1 fruit fly cellular context compared by ENCODE assay signal in the genomic region with DNA sequence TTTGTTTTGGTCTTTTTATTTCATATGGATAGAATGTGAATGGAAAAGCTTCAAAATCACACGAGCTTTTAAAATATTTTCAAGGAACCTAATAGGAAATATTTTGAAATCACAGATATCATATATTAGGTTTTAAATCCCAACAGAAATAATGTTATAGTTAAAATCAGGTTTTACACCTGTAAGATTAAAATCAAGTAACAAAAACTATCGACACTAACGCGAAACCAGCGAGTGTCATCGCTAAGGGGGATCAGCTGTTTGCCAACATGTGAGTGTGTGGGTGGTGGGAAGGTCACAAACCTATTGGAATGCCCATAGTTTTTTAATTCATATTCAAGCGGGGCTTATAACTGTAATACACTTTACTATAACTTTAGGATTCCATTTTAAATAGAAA.
TF ChIP-seq lines count a peak whose summit lies in the region.

A gene (plus strand): TSS at position 109 of the 400 bp plus-strand sequence.

TF ChIP-seq in whole organism, embryonic, 481 proteins besides CTCF, POLR2A, EP300 and RAD21 (continued from another document and continues in another):
- no peak for TF ChIP-seq en (GFP tag; optimal IDR thresholded peaks at IDR 0.05; lab: Kevin White, UChicago)
- TF ChIP-seq Dip3 (GFP tag; optimal IDR thresholded peaks at IDR 0.05; lab: Kevin White, UChicago): peak; percentile 20
- TF ChIP-seq jumu (GFP tag; optimal IDR thresholded peaks at IDR 0.05; lab: Kevin White, UChicago): peak; percentile 19
- no peak for TF ChIP-seq Jarid2 (GFP tag; optimal IDR thresholded peaks at IDR 0.05; lab: Kevin White, UChicago)
- TF ChIP-seq onecut (GFP tag; IDR thresholded peaks at IDR 0.05; lab: Robert Waterston, UW): no peak
- TF ChIP-seq CG6683 (GFP tag; optimal IDR thresholded peaks at IDR 0.05; lab: Kevin White, UChicago): peak; percentile 3
- 0 out of 3 replicates have a peak, but pooled peaks have one; percentile 24 for TF ChIP-seq CG2199 (GFP tag; IDR thresholded peaks at IDR 0.05; lab: Robert Waterston, UW)
- TF ChIP-seq Sin3A (optimal IDR thresholded peaks at IDR 0.05; lab: Kevin White, UChicago): no peak
- TF ChIP-seq sug (tag; optimal IDR thresholded peaks at IDR 0.05; lab: Kevin White, UChicago): peak; percentile 61
- TF ChIP-seq dm (GFP tag; optimal IDR thresholded peaks at IDR 0.05; lab: Kevin White, UChicago): peak; percentile 49
- no peak for TF ChIP-seq NK7.1 (GFP tag; optimal IDR thresholded peaks at IDR 0.05; lab: Kevin White, UChicago)
- peak; percentile 26 for TF ChIP-seq CG10979 (tag; optimal IDR thresholded peaks at IDR 0.05; lab: Kevin White, UChicago)
- no peak for TF ChIP-seq Hr51 (GFP tag; optimal IDR thresholded peaks at IDR 0.05; lab: Kevin White, UChicago)
- TF ChIP-seq CG8359 (GFP tag; optimal IDR thresholded peaks at IDR 0.05; lab: Kevin White, UChicago; ENCODE audit: borderline replicate concordance): no peak
- TF ChIP-seq CG10462 (GFP tag; optimal IDR thresholded peaks at IDR 0.05; lab: Kevin White, UChicago): no peak
- TF ChIP-seq CG2875 (GFP tag; optimal IDR thresholded peaks at IDR 0.05; lab: Kevin White, UChicago): no peak
- no peak for TF ChIP-seq Stat92E (GFP tag; optimal IDR thresholded peaks at IDR 0.05; lab: Kevin White, UChicago)
- TF ChIP-seq CG6272 (GFP tag; IDR thresholded peaks at IDR 0.05; lab: Robert Waterston, UW): no peak
- peak; percentile 23 for TF ChIP-seq ind (GFP tag; optimal IDR thresholded peaks at IDR 0.05; lab: Kevin White, UChicago)
- TF ChIP-seq CG6791 (GFP tag; IDR thresholded peaks at IDR 0.05; lab: Robert Waterston, UW; ENCODE audit: partially characterized antibody): peak; percentile 79
- TF ChIP-seq CG15696 (tag; optimal IDR thresholded peaks at IDR 0.05; lab: Kevin White, UChicago): peak; percentile 3
- no peak for TF ChIP-seq CG3065 (GFP tag; optimal IDR thresholded peaks at IDR 0.05; lab: Kevin White, UChicago)
- no peak for TF ChIP-seq NC2α (GFP tag; optimal IDR thresholded peaks at IDR 0.05; lab: Kevin White, UChicago)
- TF ChIP-seq Bdp1 (GFP tag; optimal IDR thresholded peaks at IDR 0.05; lab: Kevin White, UChicago): no peak
- TF ChIP-seq CG3995 (GFP tag; optimal IDR thresholded peaks at IDR 0.05; lab: Kevin White, UChicago): no peak
- no peak for TF ChIP-seq MTF-1 (GFP tag; optimal IDR thresholded peaks at IDR 0.05; lab: Kevin White, UChicago; ENCODE audit: borderline replicate concordance)
- peak; percentile 58; the same call in 1 of the 2 replicates for TF ChIP-seq vvl (GFP tag; IDR thresholded peaks at IDR 0.05; lab: Robert Waterston, UW)
- TF ChIP-seq kay (GFP tag; optimal IDR thresholded peaks at IDR 0.05; lab: Kevin White, UChicago): no peak
- TF ChIP-seq maf-S (GFP tag; optimal IDR thresholded peaks at IDR 0.05; lab: Kevin White, UChicago): peak; percentile 27
- peak; percentile 22 for TF ChIP-seq CG18619 (GFP tag; optimal IDR thresholded peaks at IDR 0.05; lab: Kevin White, UChicago)
- TF ChIP-seq H2.0 (GFP tag; IDR thresholded peaks at IDR 0.05; lab: Robert Waterston, UW): no peak
- TF ChIP-seq Max (GFP tag; optimal IDR thresholded peaks at IDR 0.05; lab: Kevin White, UChicago): peak; percentile 17
- no peak for TF ChIP-seq gsb-n (tag; optimal IDR thresholded peaks at IDR 0.05; lab: Kevin White, UChicago)
- no peak for TF ChIP-seq prd (optimal IDR thresholded peaks at IDR 0.05; lab: Kevin White, UChicago)
- TF ChIP-seq prd (GFP tag; IDR thresholded peaks at IDR 0.05; lab: Robert Waterston, UW): peak; percentile 38; the same call in 1 of the 3 replicates
- TF ChIP-seq Sry-β (GFP tag; optimal IDR thresholded peaks at IDR 0.05; lab: Kevin White, UChicago): peak; percentile 14
- TF ChIP-seq tio (GFP tag; optimal IDR thresholded peaks at IDR 0.05; lab: Kevin White, UChicago): no peak
- TF ChIP-seq CG4328 (GFP tag; optimal IDR thresholded peaks at IDR 0.05; lab: Kevin White, UChicago): no peak
- TF ChIP-seq Xrp1 (GFP tag; IDR thresholded peaks at IDR 0.05; lab: Robert Waterston, UW): no peak
- TF ChIP-seq TFAM (GFP tag; optimal IDR thresholded peaks at IDR 0.05; lab: Kevin White, UChicago): no peak
- no peak for TF ChIP-seq crol (GFP tag; IDR thresholded peaks at IDR 0.05; lab: Robert Waterston, UW)
- TF ChIP-seq HmgD (GFP tag; optimal IDR thresholded peaks at IDR 0.05; lab: Kevin White, UChicago): no peak
- no peak for TF ChIP-seq bigmax (GFP tag; optimal IDR thresholded peaks at IDR 0.05; lab: Kevin White, UChicago)
- TF ChIP-seq pfk (GFP tag; optimal IDR thresholded peaks at IDR 0.05; lab: Kevin White, UChicago): no peak
- TF ChIP-seq rib (GFP tag; IDR thresholded peaks at IDR 0.05; lab: Robert Waterston, UW): no peak
- no peak for TF ChIP-seq CG17912 (GFP tag; optimal IDR thresholded peaks at IDR 0.05; lab: Kevin White, UChicago)
- TF ChIP-seq Bteb2 (GFP tag; optimal IDR thresholded peaks at IDR 0.05; lab: Kevin White, UChicago): peak; percentile 41
- TF ChIP-seq CG7372 (GFP tag; IDR thresholded peaks at IDR 0.05; lab: Robert Waterston, UW): no peak
- TF ChIP-seq Hr39 (optimal IDR thresholded peaks at IDR 0.05; lab: Kevin White, UChicago): no peak
- no peak for TF ChIP-seq ssp (GFP tag; IDR thresholded peaks at IDR 0.05; lab: Robert Waterston, UW)
- peak; percentile 90 for TF ChIP-seq row (GFP tag; IDR thresholded peaks at IDR 0.05; lab: Robert Waterston, UW)
- no peak for TF ChIP-seq so (GFP tag; IDR thresholded peaks at IDR 0.05; lab: Robert Waterston, UW)
- TF ChIP-seq lilli (GFP tag; optimal IDR thresholded peaks at IDR 0.05; lab: Kevin White, UChicago): peak; percentile 73
- no peak for TF ChIP-seq Dad (GFP tag; optimal IDR thresholded peaks at IDR 0.05; lab: Kevin White, UChicago)
- no peak for TF ChIP-seq psq (GFP tag; optimal IDR thresholded peaks at IDR 0.05; lab: Kevin White, UChicago)
- no peak for TF ChIP-seq CG11723 (GFP tag; optimal IDR thresholded peaks at IDR 0.05; lab: Kevin White, UChicago)
- TF ChIP-seq fd96Cb (tag; optimal IDR thresholded peaks at IDR 0.05; lab: Kevin White, UChicago): no peak
- peak; percentile 93 for TF ChIP-seq Dll (GFP tag; IDR thresholded peaks at IDR 0.05; lab: Robert Waterston, UW; ENCODE audit: partially characterized antibody)
- no peak for TF ChIP-seq sqz (GFP tag; optimal IDR thresholded peaks at IDR 0.05; lab: Kevin White, UChicago)
- peak; percentile 27 for TF ChIP-seq dmrt11E (tag; optimal IDR thresholded peaks at IDR 0.05; lab: Kevin White, UChicago)
- peak; percentile 27 for TF ChIP-seq CG8290 (GFP tag; optimal IDR thresholded peaks at IDR 0.05; lab: Kevin White, UChicago)
- peak in 1 of 2 experiments; percentile 86 for TF ChIP-seq CG8290 (tag; optimal IDR thresholded peaks at IDR 0.05; lab: Kevin White, UChicago)
- TF ChIP-seq sd (tag; optimal IDR thresholded peaks at IDR 0.05; lab: Kevin White, UChicago): peak; percentile 86
- TF ChIP-seq CG2678 (tag; optimal IDR thresholded peaks at IDR 0.05; lab: Kevin White, UChicago): no peak
- TF ChIP-seq CG8478 (optimal IDR thresholded peaks at IDR 0.05; lab: Kevin White, UChicago): no peak
- TF ChIP-seq Dfd (GFP tag; optimal IDR thresholded peaks at IDR 0.05; lab: Kevin White, UChicago): no peak
- no peak for TF ChIP-seq cato (GFP tag; optimal IDR thresholded peaks at IDR 0.05; lab: Kevin White, UChicago; ENCODE audit: borderline replicate concordance)
- peak; percentile 20 for TF ChIP-seq CG10147 (GFP tag; optimal IDR thresholded peaks at IDR 0.05; lab: Kevin White, UChicago)
- peak; percentile 43 for TF ChIP-seq CoRest (tag; optimal IDR thresholded peaks at IDR 0.05; lab: Kevin White, UChicago)
- peak; percentile 57 for TF ChIP-seq CG15514 (GFP tag; optimal IDR thresholded peaks at IDR 0.05; lab: Kevin White, UChicago)
- no peak for TF ChIP-seq peb (GFP tag; IDR thresholded peaks at IDR 0.05; lab: Robert Waterston, UW)
- no peak for TF ChIP-seq CG6254 (GFP tag; optimal IDR thresholded peaks at IDR 0.05; lab: Kevin White, UChicago)
- no peak for TF ChIP-seq danr (GFP tag; IDR thresholded peaks at IDR 0.05; lab: Robert Waterston, UW)
- TF ChIP-seq twi (tag; optimal IDR thresholded peaks at IDR 0.05; lab: Kevin White, UChicago): peak; percentile 20
- TF ChIP-seq Bgb (GFP tag; IDR thresholded peaks at IDR 0.05; lab: Robert Waterston, UW; ENCODE audit: partially characterized antibody): peak; percentile 83
- TF ChIP-seq z (GFP tag; IDR thresholded peaks at IDR 0.05; lab: Robert Waterston, UW): no peak
- TF ChIP-seq CG18476 (GFP tag; optimal IDR thresholded peaks at IDR 0.05; lab: Kevin White, UChicago): no peak
- TF ChIP-seq CG2116 (GFP tag; optimal IDR thresholded peaks at IDR 0.05; lab: Kevin White, UChicago): no peak
- no peak for TF ChIP-seq CG1529 (GFP tag; optimal IDR thresholded peaks at IDR 0.05; lab: Kevin White, UChicago)
- TF ChIP-seq Dbx (GFP tag; IDR thresholded peaks at IDR 0.05; lab: Robert Waterston, UW): peak; percentile 75
- no peak for TF ChIP-seq Vsx1 (GFP tag; optimal IDR thresholded peaks at IDR 0.05; lab: Kevin White, UChicago)
- no peak for TF ChIP-seq CG10431 (GFP tag; optimal IDR thresholded peaks at IDR 0.05; lab: Kevin White, UChicago)
- TF ChIP-seq grau (tag; optimal IDR thresholded peaks at IDR 0.05; lab: Kevin White, UChicago): peak; percentile 53
- TF ChIP-seq otp (GFP tag; IDR thresholded peaks at IDR 0.05; lab: Robert Waterston, UW): no peak
- no peak for TF ChIP-seq H15 (GFP tag; IDR thresholded peaks at IDR 0.05; lab: Robert Waterston, UW)
- TF ChIP-seq CG5245 (GFP tag; optimal IDR thresholded peaks at IDR 0.05; lab: Kevin White, UChicago): no peak
- no peak for TF ChIP-seq tll (GFP tag; optimal IDR thresholded peaks at IDR 0.05; lab: Kevin White, UChicago)
- no peak for TF ChIP-seq CG11560 (tag; IDR thresholded peaks at IDR 0.05; lab: Robert Waterston, UW)
- TF ChIP-seq CG14014 (GFP tag; IDR thresholded peaks at IDR 0.05; lab: Robert Waterston, UW): peak; percentile 30; the same call in 1 of the 2 replicates
- TF ChIP-seq bbx (GFP tag; IDR thresholded peaks at IDR 0.05; lab: Robert Waterston, UW; ENCODE audit: partially characterized antibody): peak; percentile 86
- TF ChIP-seq CG30020 (tag; optimal IDR thresholded peaks at IDR 0.05; lab: Kevin White, UChicago): no peak
- no peak for TF ChIP-seq CG7839 (tag; optimal IDR thresholded peaks at IDR 0.05; lab: Kevin White, UChicago)
- TF ChIP-seq run (tag; optimal IDR thresholded peaks at IDR 0.05; lab: Kevin White, UChicago): no peak
- peak; percentile 56 for TF ChIP-seq CG8924 (tag; optimal IDR thresholded peaks at IDR 0.05; lab: Kevin White, UChicago)
- TF ChIP-seq Ets65A (GFP tag; lab: Kevin White, UChicago): no peak
- TF ChIP-seq Opbp (GFP tag; IDR thresholded peaks at IDR 0.05; lab: Robert Waterston, UW; ENCODE audit: partially characterized antibody): peak; percentile 80; the same call in 2 of the 3 replicates
- peak; percentile 33 for TF ChIP-seq phol (tag; optimal IDR thresholded peaks at IDR 0.05; lab: Kevin White, UChicago)
- peak; percentile 39 for TF ChIP-seq Chrac-16 (GFP tag; optimal IDR thresholded peaks at IDR 0.05; lab: Kevin White, UChicago)
- peak; percentile 36 for TF ChIP-seq Meics (GFP tag; optimal IDR thresholded peaks at IDR 0.05; lab: Kevin White, UChicago)
- no peak for TF ChIP-seq CG12104 (GFP tag; optimal IDR thresholded peaks at IDR 0.05; lab: Kevin White, UChicago)
- peak; percentile 24 for TF ChIP-seq bab2 (GFP tag; optimal IDR thresholded peaks at IDR 0.05; lab: Kevin White, UChicago)
- no peak for TF ChIP-seq repo (GFP tag; optimal IDR thresholded peaks at IDR 0.05; lab: Kevin White, UChicago)
- TF ChIP-seq CG43689 (GFP tag; IDR thresholded peaks at IDR 0.05; lab: Robert Waterston, UW): no peak
- TF ChIP-seq CG32767 (GFP tag; IDR thresholded peaks at IDR 0.05; lab: Robert Waterston, UW): no peak
- no peak for TF ChIP-seq sima (GFP tag; optimal IDR thresholded peaks at IDR 0.05; lab: Kevin White, UChicago)
- peak; percentile 61 for TF ChIP-seq CG12769 (tag; optimal IDR thresholded peaks at IDR 0.05; lab: Kevin White, UChicago)
- no peak for TF ChIP-seq BtbVII (GFP tag; optimal IDR thresholded peaks at IDR 0.05; lab: Kevin White, UChicago)
- peak; percentile 59 for TF ChIP-seq mam (GFP tag; optimal IDR thresholded peaks at IDR 0.05; lab: Kevin White, UChicago)
- peak; percentile 95 for TF ChIP-seq ftz-f1 (GFP tag; optimal IDR thresholded peaks at IDR 0.05; lab: Kevin White, UChicago)
- peak; percentile 58; the same call in 1 of the 2 replicates for TF ChIP-seq NFAT (GFP tag; IDR thresholded peaks at IDR 0.05; lab: Robert Waterston, UW)
- peak; percentile 56 for TF ChIP-seq lab (GFP tag; optimal IDR thresholded peaks at IDR 0.05; lab: Kevin White, UChicago)
- TF ChIP-seq MESR4 (GFP tag; optimal IDR thresholded peaks at IDR 0.05; lab: Kevin White, UChicago): no peak
- no peak for TF ChIP-seq croc (GFP tag; conservative IDR thresholded peaks at IDR 0.05; lab: Robert Waterston, UW)
- TF ChIP-seq CG9797 (GFP tag; optimal IDR thresholded peaks at IDR 0.05; lab: Kevin White, UChicago): no peak
- TF ChIP-seq pzg (GFP tag; optimal IDR thresholded peaks at IDR 0.05; lab: Kevin White, UChicago): peak; percentile 54
- TF ChIP-seq org-1 (GFP tag; optimal IDR thresholded peaks at IDR 0.05; lab: Kevin White, UChicago): no peak
- peak; percentile 48 for TF ChIP-seq Ptx1 (GFP tag; IDR thresholded peaks at IDR 0.05; lab: Robert Waterston, UW)
- TF ChIP-seq Oli (tag; optimal IDR thresholded peaks at IDR 0.05; lab: Kevin White, UChicago): no peak
- TF ChIP-seq luna (GFP tag; optimal IDR thresholded peaks at IDR 0.05; lab: Kevin White, UChicago): no peak
- peak; percentile 46 for TF ChIP-seq vfl (GFP tag; optimal IDR thresholded peaks at IDR 0.05; lab: Kevin White, UChicago)
- peak; percentile 95 for TF ChIP-seq sens (GFP tag; lab: Kevin White, UChicago)
- TF ChIP-seq ATbp (GFP tag; optimal IDR thresholded peaks at IDR 0.05; lab: Kevin White, UChicago): no peak
- TF ChIP-seq Abd-B (GFP tag; optimal IDR thresholded peaks at IDR 0.05; lab: Kevin White, UChicago): no peak
- 0 out of 3 replicates have a peak, but pooled peaks have one; percentile 28 for TF ChIP-seq dysf (GFP tag; IDR thresholded peaks at IDR 0.05; lab: Robert Waterston, UW)
- peak; percentile 24 for TF ChIP-seq CG15601 (tag; optimal IDR thresholded peaks at IDR 0.05; lab: Kevin White, UChicago)
- no peak for TF ChIP-seq CG4730 (GFP tag; IDR thresholded peaks at IDR 0.05; lab: Robert Waterston, UW)
- peak; percentile 61 for TF ChIP-seq Atf6 (GFP tag; IDR thresholded peaks at IDR 0.05; lab: Robert Waterston, UW)
- TF ChIP-seq hbn (GFP tag; IDR thresholded peaks at IDR 0.05; lab: Robert Waterston, UW; ENCODE audit: partially characterized antibody): peak; percentile 84
- TF ChIP-seq Med (GFP tag; lab: Kevin White, UChicago): peak; percentile 92
- no peak for TF ChIP-seq jigr1 (GFP tag; IDR thresholded peaks at IDR 0.05; lab: Robert Waterston, UW)
- TF ChIP-seq CG15073 (GFP tag; optimal IDR thresholded peaks at IDR 0.05; lab: Kevin White, UChicago): no peak
